Worm (Caenorhabditis elegans) whole organism, mixed stage, embryonic: ENCODE results near the gene F59B1.6.

Source experiments
- M03D4.4 ChIP-seq: sonication (generic microtip); optimal IDR thresholded peaks from 2 replicates; lab custom pipeline; 2017; ENCODE audit warnings: mild to moderate bottlenecking, missing genetic modification characterization, missing compliant biosample characterization
- bed-3 ChIP-seq: fragments of 200-800 bp; sonication (Bioruptor generic); optimal IDR thresholded peaks from 3 replicates; lab custom pipeline; 2018; ENCODE audit warnings: mild to moderate bottlenecking, missing genetic modification characterization, moderate library complexity, missing compliant biosample characterization
- blmp-1 ChIP-seq: fragments of 150-350 bp; optimal IDR thresholded peaks from 2 replicates; lab custom pipeline; 2014; ENCODE audit warnings: missing biosample characterization, missing genetic modification characterization
- ceh-39 ChIP-seq: fragments of 150-350 bp; optimal IDR thresholded peaks from 2 replicates; lab custom pipeline; 2014; ENCODE audit warnings: missing biosample characterization, missing genetic modification characterization
- ceh-43 ChIP-seq: fragments of 200-800 bp; sonication (Bioruptor generic); optimal IDR thresholded peaks from 2 replicates; lab custom pipeline; 2018; ENCODE audit warnings: mild to moderate bottlenecking, missing genetic modification characterization, moderate library complexity, missing compliant biosample characterization
- ceh-83 ChIP-seq: fragments of 200-800 bp; sonication (Bioruptor generic); optimal IDR thresholded peaks from 2 replicates; lab custom pipeline; 2018; ENCODE audit warnings: mild to moderate bottlenecking, missing genetic modification characterization, missing compliant biosample characterization
- ces-1 ChIP-seq: fragments of 150-350 bp; optimal IDR thresholded peaks from 2 replicates; lab custom pipeline; 2014; ENCODE audit warnings: missing biosample characterization, missing genetic modification reagents, missing genetic modification characterization
- cnd-1 ChIP-seq: fragments of 200-800 bp; sonication (Bioruptor generic); optimal IDR thresholded peaks from 2 replicates; lab custom pipeline; 2018; ENCODE audit warnings: mild to moderate bottlenecking, missing genetic modification characterization, missing compliant biosample characterization
- drap-1 ChIP-seq: fragments of 200-800 bp; sonication (Bioruptor generic); optimal IDR thresholded peaks from 3 replicates; lab custom pipeline; 2018; ENCODE audit warnings: mild to moderate bottlenecking, missing genetic modification characterization, missing compliant biosample characterization
- elt-1 ChIP-seq: sonication (generic microtip); optimal IDR thresholded peaks from 2 replicates; lab custom pipeline; 2017; ENCODE audit warnings: missing genetic modification characterization, mild to moderate bottlenecking, missing compliant biosample characterization, antibody characterized with exemption, moderate library complexity, borderline replicate concordance; ENCODE audit not compliant: insufficient read depth
- elt-3 ChIP-seq: fragments of 150-350 bp; optimal IDR thresholded peaks from 2 replicates; lab custom pipeline; 2014; ENCODE audit warnings: missing biosample characterization, missing genetic modification characterization
- flh-1 ChIP-seq: fragments of 200-800 bp; sonication (Bioruptor generic); optimal IDR thresholded peaks from 2 replicates; lab custom pipeline; 2018; ENCODE audit warnings: mild to moderate bottlenecking, missing genetic modification characterization, moderate library complexity, missing compliant biosample characterization
- ham-2 ChIP-seq: fragments of 200-800 bp; sonication (Bioruptor generic); optimal IDR thresholded peaks from 2 replicates; lab custom pipeline; 2018; ENCODE audit warnings: mild to moderate bottlenecking, missing genetic modification characterization, missing compliant biosample characterization
- hlh-1 ChIP-seq: fragments of 150-350 bp; optimal IDR thresholded peaks from 2 replicates; lab custom pipeline; 2014; ENCODE audit warnings: missing biosample characterization, missing genetic modification reagents, missing genetic modification characterization
- lin-13 ChIP-seq: fragments of 150-350 bp; optimal IDR thresholded peaks from 2 replicates; lab custom pipeline; 2014; ENCODE audit warnings: missing biosample characterization, missing genetic modification characterization
- lin-32 ChIP-seq: fragments of 200-800 bp; sonication (Bioruptor generic); optimal IDR thresholded peaks from 2 replicates; lab custom pipeline; 2018; ENCODE audit warnings: mild to moderate bottlenecking, missing genetic modification characterization, missing compliant biosample characterization
- lsy-2 ChIP-seq: fragments of 150-350 bp; optimal IDR thresholded peaks from 2 replicates; lab custom pipeline; 2014; ENCODE audit warnings: missing biosample characterization, missing genetic modification characterization
- mab-5 ChIP-seq: fragments of 150-350 bp; optimal IDR thresholded peaks from 2 replicates; lab custom pipeline; 2014; ENCODE audit warnings: missing biosample characterization, missing genetic modification characterization
- mep-1 ChIP-seq: fragments of 150-350 bp; optimal IDR thresholded peaks from 2 replicates; lab custom pipeline; 2017; ENCODE audit warnings: missing biosample characterization, missing genetic modification reagents, missing genetic modification characterization, inconsistent platforms
- mls-2 ChIP-seq: sonication (generic microtip); optimal IDR thresholded peaks from 2 replicates; lab custom pipeline; 2016; ENCODE audit warnings: mild to moderate bottlenecking, missing genetic modification characterization, moderate library complexity, missing compliant biosample characterization
- nhr-12 ChIP-seq: fragments of 150-350 bp; optimal IDR thresholded peaks from 2 replicates; lab custom pipeline; 2014; ENCODE audit warnings: missing biosample characterization, missing genetic modification characterization
- nhr-2 ChIP-seq: fragments of 150-350 bp; optimal IDR thresholded peaks from 2 replicates; lab custom pipeline; 2014; ENCODE audit warnings: missing biosample characterization, missing genetic modification characterization
- nhr-237 ChIP-seq: fragments of 150-350 bp; optimal IDR thresholded peaks from 2 replicates; lab custom pipeline; 2014; ENCODE audit warnings: missing biosample characterization, missing genetic modification characterization
- nhr-28 ChIP-seq: fragments of 150-350 bp; optimal IDR thresholded peaks from 2 replicates; lab custom pipeline; 2014; ENCODE audit warnings: missing biosample characterization, missing genetic modification characterization
- nhr-76 ChIP-seq: sonication (generic microtip); optimal IDR thresholded peaks from 2 replicates; lab custom pipeline; 2017; ENCODE audit warnings: missing biosample characterization, missing genetic modification characterization
- pha-4 ChIP-seq: fragments of 150-350 bp; optimal IDR thresholded peaks from 2 replicates; lab custom pipeline; 2018; ENCODE audit warnings: missing biosample characterization, missing genetic modification reagents, missing genetic modification characterization
- sem-2 ChIP-seq: fragments of 200-800 bp; sonication (Bioruptor generic); optimal IDR thresholded peaks from 2 replicates; lab custom pipeline; 2018; ENCODE audit warnings: mild to moderate bottlenecking, missing genetic modification characterization, missing compliant biosample characterization
- snpc-4 ChIP-seq: fragments of 150-350 bp; optimal IDR thresholded peaks from 2 replicates; lab custom pipeline; 2014; ENCODE audit warnings: missing biosample characterization, missing genetic modification characterization
- sptf-1 ChIP-seq: sonication (generic microtip); optimal IDR thresholded peaks from 2 replicates; lab custom pipeline; 2017; ENCODE audit warnings: mild to moderate bottlenecking, missing genetic modification characterization, moderate library complexity, missing compliant biosample characterization
- tbx-8 ChIP-seq: fragments of 200-800 bp; sonication (Bioruptor generic); optimal IDR thresholded peaks from 2 replicates; lab custom pipeline; 2018; ENCODE audit warnings: mild to moderate bottlenecking, missing genetic modification characterization, moderate library complexity, missing compliant biosample characterization
- unc-120 ChIP-seq: sonication (generic microtip); optimal IDR thresholded peaks from 2 replicates; lab custom pipeline; 2017; ENCODE audit warnings: missing genetic modification characterization, missing compliant biosample characterization; ENCODE audit not compliant: poor library complexity, severe bottlenecking
- unc-39 ChIP-seq: fragments of 150-350 bp; optimal IDR thresholded peaks from 2 replicates; lab custom pipeline; 2014; ENCODE audit warnings: missing biosample characterization, missing genetic modification characterization
- unc-62 ChIP-seq: fragments of 150-350 bp; optimal IDR thresholded peaks from 2 replicates; lab custom pipeline; 2014; ENCODE audit warnings: missing biosample characterization, missing genetic modification reagents, missing genetic modification characterization
- zip-8 ChIP-seq: fragments of 150-350 bp; optimal IDR thresholded peaks from 2 replicates; lab custom pipeline; 2014; ENCODE audit warnings: missing biosample characterization, missing genetic modification characterization
- ztf-11 ChIP-seq: fragments of 150-350 bp; optimal IDR thresholded peaks from 2 replicates; lab custom pipeline; 2014; ENCODE audit warnings: missing biosample characterization, missing genetic modification characterization

F59B1.6 gene

DNA sequence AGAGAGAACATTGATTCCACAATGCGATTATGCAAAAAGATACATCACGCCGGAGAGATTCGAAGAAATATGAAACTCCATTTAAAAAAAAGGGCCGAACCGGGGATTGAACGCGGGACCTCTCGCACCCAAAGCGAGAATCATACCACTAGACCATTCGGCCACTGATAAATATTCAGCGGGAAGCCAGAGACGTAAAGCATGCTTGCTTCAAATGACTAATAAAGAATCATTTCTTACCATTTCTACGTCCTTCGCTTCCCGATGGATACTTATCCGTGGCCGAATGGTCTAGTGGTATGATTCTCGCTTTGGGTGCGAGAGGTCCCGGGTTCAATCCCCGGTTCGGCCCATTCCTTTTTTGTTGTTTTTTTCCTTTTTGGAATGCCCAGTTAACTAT lies 43.3 kb downstream of the F59B1.6 start:
- TF ChIP-seq nhr-237: no peak
- no peak for TF ChIP-seq elt-3 (tag; lab: Kevin White, UChicago)
- TF ChIP-seq unc-39 (tag; lab: Kevin White, UChicago): no peak
- TF ChIP-seq hlh-1: no peak
- no peak for TF ChIP-seq sptf-1 (tag; lab: Kevin White, UChicago)
- TF ChIP-seq pha-4 (tag; lab: Kevin White, UChicago): no peak
- TF ChIP-seq snpc-4 (tag; lab: Kevin White, UChicago): no peak
- TF ChIP-seq sem-2 (GFP tag; lab: Kevin White, UChicago): no peak
- no peak for TF ChIP-seq nhr-76 (tag; lab: Kevin White, UChicago)
- no peak for TF ChIP-seq ceh-83
- TF ChIP-seq mab-5 (tag; lab: Kevin White, UChicago): no peak
- no peak for TF ChIP-seq mls-2
- TF ChIP-seq lin-32 (GFP tag; lab: Kevin White, UChicago): no peak
- TF ChIP-seq bed-3: no peak
- TF ChIP-seq unc-120 (tag; lab: Kevin White, UChicago): no peak
- no peak for TF ChIP-seq lsy-2 (tag; lab: Kevin White, UChicago)
- no peak for TF ChIP-seq zip-8 (tag; lab: Kevin White, UChicago)
- TF ChIP-seq nhr-12 (tag; lab: Kevin White, UChicago): no peak
- no peak for TF ChIP-seq ham-2 (GFP tag; lab: Kevin White, UChicago)

DNA sequence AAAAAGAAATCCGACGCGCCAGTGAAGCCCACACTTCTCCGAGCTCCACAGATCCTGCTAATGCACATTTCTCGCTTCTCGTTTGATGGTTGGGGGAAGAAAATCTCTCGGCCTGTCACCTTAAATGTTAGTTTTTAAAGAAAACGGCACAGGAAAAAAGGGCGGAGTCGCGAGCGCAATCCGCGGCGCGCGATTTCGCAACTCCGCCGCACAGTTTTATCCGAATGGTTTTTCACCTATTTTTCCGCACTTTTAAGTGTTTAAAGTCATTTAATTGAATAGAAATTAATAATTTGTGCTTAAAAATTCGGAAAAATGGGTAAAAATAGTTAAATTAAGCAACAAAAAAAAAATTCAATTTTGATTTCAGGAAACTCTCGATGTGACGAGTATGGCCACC lies 43.9 kb downstream of the F59B1.6 start:
- peak; percentile 33 for TF ChIP-seq flh-1 (GFP tag; lab: Kevin White, UChicago)
- TF ChIP-seq nhr-12 (tag; lab: Kevin White, UChicago): no peak
- peak; percentile 86 for TF ChIP-seq sptf-1 (tag; lab: Kevin White, UChicago)
- no peak for TF ChIP-seq lsy-2 (tag; lab: Kevin White, UChicago)
- TF ChIP-seq nhr-237: no peak
- peak; percentile 1 for TF ChIP-seq tbx-8 (GFP tag; lab: Kevin White, UChicago)
- TF ChIP-seq nhr-76 (tag; lab: Kevin White, UChicago): no peak
- TF ChIP-seq mab-5 (tag; lab: Kevin White, UChicago): no peak
- TF ChIP-seq bed-3: peak; percentile 40
- no peak for TF ChIP-seq snpc-4 (tag; lab: Kevin White, UChicago)
- TF ChIP-seq mep-1 (tag; lab: Kevin White, UChicago): no peak
- no peak for TF ChIP-seq zip-8 (tag; lab: Kevin White, UChicago)
- TF ChIP-seq lin-13 (tag; lab: Kevin White, UChicago): no peak
- peak; percentile 27 for TF ChIP-seq hlh-1
- TF ChIP-seq pha-4 (tag; lab: Kevin White, UChicago): no peak
- TF ChIP-seq ham-2 (GFP tag; lab: Kevin White, UChicago): no peak
- TF ChIP-seq drap-1 (GFP tag; lab: Kevin White, UChicago): peak; percentile 42
- TF ChIP-seq unc-120 (tag; lab: Kevin White, UChicago): peak; percentile 28
- peak; percentile 28 for TF ChIP-seq sem-2 (GFP tag; lab: Kevin White, UChicago)
- no peak for TF ChIP-seq elt-1 (tag; lab: Kevin White, UChicago)
- TF ChIP-seq ztf-11 (tag; lab: Kevin White, UChicago): no peak
- no peak for TF ChIP-seq elt-3 (tag; lab: Kevin White, UChicago)
- no peak for TF ChIP-seq nhr-28 (tag; lab: Kevin White, UChicago)
- peak; percentile 31 for TF ChIP-seq cnd-1 (tag; lab: Kevin White, UChicago)
- TF ChIP-seq ceh-39 (tag; lab: Kevin White, UChicago): no peak
- no peak for TF ChIP-seq nhr-2 (tag; lab: Kevin White, UChicago)
- peak; percentile 69 for TF ChIP-seq ceh-83
- no peak for TF ChIP-seq unc-39 (tag; lab: Kevin White, UChicago)
- TF ChIP-seq blmp-1 (tag; lab: Kevin White, UChicago): no peak
- TF ChIP-seq ces-1 (GFP tag; lab: Kevin White, UChicago): no peak
- TF ChIP-seq M03D4.4 (tag; lab: Kevin White, UChicago): peak; percentile 80
- TF ChIP-seq lin-32 (GFP tag; lab: Kevin White, UChicago): no peak
- peak; percentile 74 for TF ChIP-seq mls-2
- peak; percentile 82 for TF ChIP-seq ceh-43
- no peak for TF ChIP-seq unc-62 (GFP tag; lab: Kevin White, UChicago)

DNA sequence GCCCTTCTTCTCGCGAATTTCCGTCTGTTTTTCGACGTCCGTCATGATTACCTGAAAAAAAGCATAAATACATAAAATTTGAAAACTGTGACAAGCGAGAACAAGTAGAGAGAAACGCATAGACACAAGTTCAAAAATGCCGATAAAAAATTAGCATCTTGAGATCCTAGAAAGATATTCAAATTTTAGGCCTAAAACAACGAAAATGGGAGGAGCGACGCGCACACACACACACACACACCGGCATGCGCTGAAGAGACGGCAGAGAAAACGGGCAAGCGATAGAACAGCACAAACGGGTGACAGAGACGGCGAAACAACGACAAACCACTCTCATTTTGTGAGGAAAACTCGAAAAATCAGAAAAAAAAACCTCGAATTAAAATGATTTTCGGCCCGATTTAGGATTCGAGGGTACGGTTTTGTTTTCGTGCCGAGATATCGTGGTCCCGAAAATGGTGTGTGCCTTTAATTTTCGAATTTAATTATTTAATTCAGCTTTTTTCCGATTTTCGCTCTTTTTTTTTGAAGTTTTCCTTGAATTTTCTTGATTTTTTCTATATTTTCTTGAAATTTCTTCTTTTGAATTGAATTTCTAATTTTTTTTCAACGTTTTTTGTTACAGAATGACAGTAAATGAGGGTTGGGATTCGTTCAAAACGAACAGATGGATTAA lies 45.3 kb downstream of the F59B1.6 start, which contains the start of the genes rpl-11.1 and T22F3.2:
rpl-11.1 (minus strand) TSS at position 51 of the 676 bp plus-strand sequence.
T22F3.2 (plus strand) TSS at position 626 of the 676 bp plus-strand sequence.
- TF ChIP-seq flh-1 (GFP tag; lab: Kevin White, UChicago) (no peak), lsy-2 (tag; lab: Kevin White, UChicago) (no peak), sem-2 (GFP tag; lab: Kevin White, UChicago) (no peak), snpc-4 (tag; lab: Kevin White, UChicago) (no peak), nhr-237 (no peak), nhr-76 (tag; lab: Kevin White, UChicago) (no peak), ceh-43 (no peak), M03D4.4 (tag; lab: Kevin White, UChicago) (no peak), tbx-8 (GFP tag; lab: Kevin White, UChicago) (no peak), nhr-12 (tag; lab: Kevin White, UChicago) (no peak), hlh-1 (no peak), elt-3 (tag; lab: Kevin White, UChicago) (no peak), ceh-39 (tag; lab: Kevin White, UChicago) (no peak), elt-1 (tag; lab: Kevin White, UChicago) (no peak), unc-120 (tag; lab: Kevin White, UChicago) (no peak), unc-62 (GFP tag; lab: Kevin White, UChicago) (no peak)
